Worm (Caenorhabditis elegans) whole organism, L1 larva: ENCODE data around the gene sprr-2.

Experiments
- ama-1 ChIP-seq: fragments of 150-350 bp; optimal IDR thresholded peaks from 2 replicates; lab custom pipeline; 2014
- fkh-10 ChIP-seq: sonication (generic microtip); optimal IDR thresholded peaks from 2 replicates; lab custom pipeline; 2017; ENCODE audit warnings: missing biosample characterization, missing genetic modification reagents, missing genetic modification characterization
- lin-15B ChIP-seq: fragments of 150-350 bp; sonication (generic microtip); optimal IDR thresholded peaks from 3 replicates; lab custom pipeline; 2014; ENCODE audit warnings: missing biosample characterization, missing genetic modification characterization
- mab-9 ChIP-seq: fragments of 200-800 bp; sonication (Bioruptor generic); IDR thresholded peaks from 2 replicates; pipeline ENCODE4 v1.3.6; 2022; ENCODE audit warnings: missing genetic modification reagents, missing genetic modification characterization, missing compliant biosample characterization
- nhr-90 ChIP-seq: sonication (generic microtip); optimal IDR thresholded peaks from 2 replicates; lab custom pipeline; 2016; ENCODE audit warnings: mild to moderate bottlenecking, missing genetic modification characterization, missing compliant biosample characterization; ENCODE audit not compliant: poor library complexity
- skn-1 ChIP-seq: fragments of 150-350 bp; optimal IDR thresholded peaks from 2 replicates; lab custom pipeline; 2014; ENCODE audit warnings: missing biosample characterization, missing genetic modification characterization
- unc-62 ChIP-seq: fragments of 150-350 bp; optimal IDR thresholded peaks from 2 replicates; lab custom pipeline; 2014; ENCODE audit warnings: missing biosample characterization, missing genetic modification reagents, missing genetic modification characterization

DNA sequence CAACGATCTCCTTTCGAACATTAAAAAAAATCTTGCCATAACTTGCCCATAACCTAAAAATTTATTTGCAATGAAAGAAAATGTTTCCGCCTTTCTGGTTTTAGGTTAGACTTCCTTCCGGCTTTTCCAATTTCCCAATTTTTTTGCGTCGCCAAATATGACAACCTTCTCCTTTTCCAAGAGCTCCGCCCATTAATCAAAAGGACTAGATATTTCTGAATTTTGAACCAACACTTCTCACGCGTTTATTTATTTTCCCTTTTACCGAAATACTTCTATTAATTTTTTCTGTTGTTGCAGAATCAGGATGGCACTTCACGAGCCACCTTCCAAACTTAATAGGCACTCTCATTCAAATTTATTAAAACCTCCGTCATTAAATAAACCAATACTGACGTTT is 52.4 kb downstream of the sprr-2 start, which contains the start of gene egrh-1:
- TF ChIP-seq nhr-90 (tag; lab: Kevin White, UChicago): no peak
- no peak for TF ChIP-seq ama-1 (lab: Kevin White, UChicago)
- TF ChIP-seq skn-1: no peak
- no peak for TF ChIP-seq mab-9 (GFP tag; lab: Robert Waterston, UW)
- TF ChIP-seq unc-62 (GFP tag; lab: Kevin White, UChicago): no peak
- TF ChIP-seq fkh-10 (GFP tag; lab: Kevin White, UChicago): no peak
- TF ChIP-seq lin-15B (tag; lab: Kevin White, UChicago): no peak
